Worm (Caenorhabditis elegans) whole organism, early embryonic: ENCODE data around the gene Y39F10A.3.

Source experiments
- F13C5.2 ChIP-seq: sonication (generic microtip); optimal IDR thresholded peaks from 2 replicates; lab custom pipeline; 2017; ENCODE audit warnings: mild to moderate bottlenecking, missing genetic modification characterization, inconsistent platforms, missing compliant biosample characterization
- ama-1 ChIP-seq: fragments of 150-350 bp; optimal IDR thresholded peaks from 2 replicates; lab custom pipeline; 2014
- ceh-13 ChIP-seq: fragments of 200-800 bp; sonication (Bioruptor generic); optimal IDR thresholded peaks from 2 replicates; lab custom pipeline; 2018; ENCODE audit warnings: mild to moderate bottlenecking, missing genetic modification characterization, missing compliant biosample characterization
- hmg-4 ChIP-seq: fragments of 200-800 bp; sonication (Bioruptor generic); optimal IDR thresholded peaks from 2 replicates; lab custom pipeline; 2018; ENCODE audit warnings: mild to moderate bottlenecking, missing genetic modification characterization, missing compliant biosample characterization
- tbx-11 ChIP-seq: fragments of 200-800 bp; sonication (Bioruptor generic); IDR thresholded peaks from 2 replicates; pipeline ENCODE4 v1.3.6; 2022; ENCODE audit warnings: missing genetic modification characterization, missing compliant biosample characterization

- TF ChIP-seq hmg-4 (GFP tag; lab: Kevin White, UChicago) (no peak), ama-1 (lab: Kevin White, UChicago) (no peak), ceh-13 (GFP tag; lab: Kevin White, UChicago) (no peak), F13C5.2 (tag; lab: Kevin White, UChicago) (no peak), tbx-11 (GFP tag; lab: Robert Waterston, UW) (no peak)
These were observed at the start of gene Y39F10A.3 for ce11 chrII:782903-783302.
